Fruit fly (Drosophila melanogaster): ENCODE measurements around the gene CG3699.

The CG3699 gene

dm6 chrX:900725-901345 is 46.5 kb downstream of the CG3699 start (continued):
- TF ChIP-seq Eip74EF (GFP tag; optimal IDR thresholded peaks at IDR 0.05) (peak in 1 of 2 experiments; percentile 49), CG15011 (GFP tag; optimal IDR thresholded peaks at IDR 0.05) (peak; percentile 25), HLH3B (GFP tag; IDR thresholded peaks at IDR 0.05) (peak; percentile 85), corto (GFP tag; optimal IDR thresholded peaks at IDR 0.05) (peak; percentile 59), Mad (GFP tag; optimal IDR thresholded peaks at IDR 0.05) (peak; percentile 67), NfI (GFP tag; optimal IDR thresholded peaks at IDR 0.05) (peak; percentile 80), CG14667 (GFP tag; IDR thresholded peaks at IDR 0.05) (peak; percentile 37; the same call in 1 of the 2 replicates), CG6683 (GFP tag; optimal IDR thresholded peaks at IDR 0.05) (peak; percentile 36), slou (GFP tag; optimal IDR thresholded peaks at IDR 0.05) (peak; percentile 44), CG1832 (GFP tag; optimal IDR thresholded peaks at IDR 0.05) (no peak), CG3065 (GFP tag; optimal IDR thresholded peaks at IDR 0.05) (peak; percentile 22), CG2202 (tag; optimal IDR thresholded peaks at IDR 0.05) (peak; percentile 44), CG30431 (GFP tag; optimal IDR thresholded peaks at IDR 0.05) (peak; percentile 67), fd96Cb (tag; optimal IDR thresholded peaks at IDR 0.05) (peak; percentile 78), da (GFP tag; optimal IDR thresholded peaks at IDR 0.05) (peak; percentile 29), NC2β (GFP tag; optimal IDR thresholded peaks at IDR 0.05) (peak; percentile 61), CG7357 (GFP tag; IDR thresholded peaks at IDR 0.05) (peak; percentile 47; the same call in 1 of the 3 replicates), ind (GFP tag; optimal IDR thresholded peaks at IDR 0.05) (peak; percentile 89), Dref (GFP tag; IDR thresholded peaks at IDR 0.05) (no peak), BEAF-32 (GFP tag; optimal IDR thresholded peaks at IDR 0.05) (no peak), nerfin-2 (GFP tag; IDR thresholded peaks at IDR 0.05; ENCODE audit: partially characterized antibody) (no peak), Optix (GFP tag; IDR thresholded peaks at IDR 0.05) (peak; percentile 74; the same call in 2 of the 3 replicates), sqz (GFP tag; optimal IDR thresholded peaks at IDR 0.05) (peak; percentile 51), CG17359 (tag; optimal IDR thresholded peaks at IDR 0.05) (peak; percentile 82), Rx (GFP tag; IDR thresholded peaks at IDR 0.05) (peak; percentile 60), CG11695 (GFP tag; IDR thresholded peaks at IDR 0.05) (peak; percentile 83), scrt (GFP tag; optimal IDR thresholded peaks at IDR 0.05) (peak; percentile 55), CG2116 (GFP tag; optimal IDR thresholded peaks at IDR 0.05) (no peak), GATAe (GFP tag; conservative IDR thresholded peaks at IDR 0.05) (no peak; the same call in 1 of the 2 replicates), CG11504 (tag; optimal IDR thresholded peaks at IDR 0.05) (peak; percentile 85), Doc2 (GFP tag; IDR thresholded peaks at IDR 0.05) (peak; percentile 25; the same call in 1 of the 2 replicates), zen2 (GFP tag; IDR thresholded peaks at IDR 0.05; ENCODE audit: partially characterized antibody) (no peak), CG12659 (GFP tag; optimal IDR thresholded peaks at IDR 0.05) (peak; percentile 71), org-1 (GFP tag; optimal IDR thresholded peaks at IDR 0.05) (peak; percentile 78), Taf1 (GFP tag; IDR thresholded peaks at IDR 0.05) (0 out of 2 replicates have a peak, but pooled peaks have one; percentile 34), ato (GFP tag; IDR thresholded peaks at IDR 0.05; ENCODE audit: partially characterized antibody) (no peak), CG12744 (GFP tag; optimal IDR thresholded peaks at IDR 0.05) (peak; percentile 58), CG8944 (GFP tag; optimal IDR thresholded peaks at IDR 0.05) (peak; percentile 76), amos (GFP tag; IDR thresholded peaks at IDR 0.05; ENCODE audit: partially characterized antibody) (no peak), ems (GFP tag; optimal IDR thresholded peaks at IDR 0.05) (peak; percentile 65), CG7987 (GFP tag; optimal IDR thresholded peaks at IDR 0.05) (peak; percentile 29), Xrp1 (GFP tag; IDR thresholded peaks at IDR 0.05) (peak; percentile 84), bsh (GFP tag; optimal IDR thresholded peaks at IDR 0.05) (peak; percentile 79 to 83), CG7963 (GFP tag; IDR thresholded peaks at IDR 0.05; ENCODE audit: partially characterized antibody) (no peak), CoRest (tag; optimal IDR thresholded peaks at IDR 0.05) (peak; percentile 79), bowl (GFP tag; IDR thresholded peaks at IDR 0.05) (peak; percentile 30; the same call in 1 of the 2 replicates), ap (GFP tag; IDR thresholded peaks at IDR 0.05) (peak; percentile 74), dan (GFP tag; IDR thresholded peaks at IDR 0.05) (peak; percentile 23; the same call in 1 of the 2 replicates)

All from whole organism, embryonic.